Fruit fly (Drosophila melanogaster): ENCODE results near the gene CG42780.

The CG42780 gene

dm6 chrX:7293874-7294559 lies 38.0 kb downstream of the CG42780 start (continued):
- peak; percentile 40 for TF ChIP-seq Usf (GFP tag; optimal IDR thresholded peaks at IDR 0.05)
- no peak for TF ChIP-seq dan (GFP tag; IDR thresholded peaks at IDR 0.05)
- no peak for TF ChIP-seq CG13287 (GFP tag; IDR thresholded peaks at IDR 0.05; ENCODE audit: partially characterized antibody)
- TF ChIP-seq kay (GFP tag; optimal IDR thresholded peaks at IDR 0.05) = peak; percentile 30
- TF ChIP-seq Spps (tag; optimal IDR thresholded peaks at IDR 0.05) = peak; percentile 93
- TF ChIP-seq croc (GFP tag; conservative IDR thresholded peaks at IDR 0.05) = peak; percentile 89
- peak; percentile 81 for TF ChIP-seq Nf-YB (GFP tag; optimal IDR thresholded peaks at IDR 0.05)
- peak; percentile 86 for TF ChIP-seq nau (GFP tag; optimal IDR thresholded peaks at IDR 0.05)
- TF ChIP-seq prd (optimal IDR thresholded peaks at IDR 0.05) = no peak
- peak; percentile 85 for TF ChIP-seq prd (GFP tag; IDR thresholded peaks at IDR 0.05)
- TF ChIP-seq Oaz (GFP tag; IDR thresholded peaks at IDR 0.05) = peak; percentile 46
- peak; percentile 89 for TF ChIP-seq CG2875 (GFP tag; optimal IDR thresholded peaks at IDR 0.05)
- TF ChIP-seq CG15479 (GFP tag; optimal IDR thresholded peaks at IDR 0.05) = peak; percentile 76
- TF ChIP-seq sd (tag; optimal IDR thresholded peaks at IDR 0.05) = peak; percentile 42
- TF ChIP-seq CG3995 (GFP tag; optimal IDR thresholded peaks at IDR 0.05) = no peak
- no peak for TF ChIP-seq eyg (GFP tag; optimal IDR thresholded peaks at IDR 0.05)
- no peak for TF ChIP-seq Scr (GFP tag; IDR thresholded peaks at IDR 0.05; ENCODE audit: partially characterized antibody)
- peak; percentile 82 for TF ChIP-seq ttk (GFP tag; IDR thresholded peaks at IDR 0.05)
- no peak for TF ChIP-seq Myb (GFP tag; optimal IDR thresholded peaks at IDR 0.05)
- TF ChIP-seq bowl (GFP tag; IDR thresholded peaks at IDR 0.05) = peak; percentile 24; the same call in 1 of the 2 replicates
- TF ChIP-seq CG15269 (tag; optimal IDR thresholded peaks at IDR 0.05) = peak; percentile 88
- TF ChIP-seq CG10366 (GFP tag; IDR thresholded peaks at IDR 0.05) = peak; percentile 65
- peak; percentile 69 for TF ChIP-seq jing (GFP tag; optimal IDR thresholded peaks at IDR 0.05)
- peak in 1 of 2 experiments; percentile 94 for TF ChIP-seq Hr51 (GFP tag; optimal IDR thresholded peaks at IDR 0.05)
- TF ChIP-seq ERR (GFP tag; optimal IDR thresholded peaks at IDR 0.05) = no peak
- no peak for TF ChIP-seq crc (GFP tag; optimal IDR thresholded peaks at IDR 0.05)
- TF ChIP-seq Mad (GFP tag; optimal IDR thresholded peaks at IDR 0.05) = peak; percentile 57
- peak; percentile 7 for TF ChIP-seq Bdp1 (GFP tag; optimal IDR thresholded peaks at IDR 0.05)
- peak; percentile 45 for TF ChIP-seq Gsc (GFP tag; IDR thresholded peaks at IDR 0.05)
- no peak for TF ChIP-seq h (optimal IDR thresholded peaks at IDR 0.05)
- no peak for TF ChIP-seq hbn (GFP tag; IDR thresholded peaks at IDR 0.05; ENCODE audit: partially characterized antibody)
- TF ChIP-seq vfl (GFP tag; optimal IDR thresholded peaks at IDR 0.05) = no peak
- peak; percentile 82 for TF ChIP-seq esg (GFP tag; conservative IDR thresholded peaks at IDR 0.05)
- peak; percentile 89 for TF ChIP-seq CG17328 (GFP tag; IDR thresholded peaks at IDR 0.05)
- TF ChIP-seq Jarid2 (GFP tag; optimal IDR thresholded peaks at IDR 0.05) = peak; percentile 59
- TF ChIP-seq CTCF (GFP tag; optimal IDR thresholded peaks at IDR 0.05) = peak; percentile 57
- TF ChIP-seq emc (GFP tag; optimal IDR thresholded peaks at IDR 0.05) = no peak
- TF ChIP-seq wek (GFP tag; optimal IDR thresholded peaks at IDR 0.05) = peak; percentile 58
- TF ChIP-seq gsb-n (tag; optimal IDR thresholded peaks at IDR 0.05) = peak; percentile 94
- peak; percentile 95 for TF ChIP-seq CG8388 (GFP tag; optimal IDR thresholded peaks at IDR 0.05)
- TF ChIP-seq CG10654 (GFP tag; optimal IDR thresholded peaks at IDR 0.05) = peak; percentile 58
- peak; percentile 94 for TF ChIP-seq trem (tag; optimal IDR thresholded peaks at IDR 0.05)
- peak; percentile 89 for TF ChIP-seq CG10209 (GFP tag; optimal IDR thresholded peaks at IDR 0.05)
- TF ChIP-seq Taf1 (GFP tag; IDR thresholded peaks at IDR 0.05) = peak; percentile 17; the same call in 1 of the 2 replicates
- peak; percentile 71 for TF ChIP-seq sob (GFP tag; IDR thresholded peaks at IDR 0.05)
- peak; percentile 82 for TF ChIP-seq CG3281 (GFP tag; optimal IDR thresholded peaks at IDR 0.05)
- peak; percentile 93 for TF ChIP-seq PHDP (tag; optimal IDR thresholded peaks at IDR 0.05)
- peak; percentile 48; the same call in 1 of the 3 replicates for TF ChIP-seq Optix (GFP tag; IDR thresholded peaks at IDR 0.05)
- TF ChIP-seq CG4328 (GFP tag; optimal IDR thresholded peaks at IDR 0.05) = peak; percentile 90
- peak; percentile 78 for TF ChIP-seq CG14014 (GFP tag; IDR thresholded peaks at IDR 0.05)
- TF ChIP-seq ftz-f1 (GFP tag; optimal IDR thresholded peaks at IDR 0.05) = no peak
